Fruit fly (Drosophila melanogaster): Measurements from ENCODE around the gene CG1394.

Gene CG1394

dm6 chrX:11154511-11155197 lies 15.8 kb downstream of the CG1394 start (continued):
- TF ChIP-seq CG18764 (GFP tag; optimal IDR thresholded peaks at IDR 0.05): no peak
- TF ChIP-seq CG12071 (GFP tag; optimal IDR thresholded peaks at IDR 0.05): no peak
- no peak for TF ChIP-seq gfzf (GFP tag; optimal IDR thresholded peaks at IDR 0.05)
- TF ChIP-seq Dad (GFP tag; optimal IDR thresholded peaks at IDR 0.05): no peak
- no peak for TF ChIP-seq grau (tag; optimal IDR thresholded peaks at IDR 0.05)
- no peak for TF ChIP-seq hkb (optimal IDR thresholded peaks at IDR 0.05)
- no peak for TF ChIP-seq hkb (GFP tag; IDR thresholded peaks at IDR 0.05)
- no peak for TF ChIP-seq disco-r (GFP tag; optimal IDR thresholded peaks at IDR 0.05)
- peak; percentile 27; the same call in 1 of the 2 replicates for TF ChIP-seq crol (GFP tag; IDR thresholded peaks at IDR 0.05)
- TF ChIP-seq CG6765 (GFP tag; optimal IDR thresholded peaks at IDR 0.05): no peak
- TF ChIP-seq CoRest (tag; optimal IDR thresholded peaks at IDR 0.05): no peak
- TF ChIP-seq Doc2 (GFP tag; IDR thresholded peaks at IDR 0.05): no peak
- no peak for TF ChIP-seq CG7987 (GFP tag; optimal IDR thresholded peaks at IDR 0.05)
- TF ChIP-seq CG12155 (GFP tag; optimal IDR thresholded peaks at IDR 0.05): no peak
- TF ChIP-seq sisA (GFP tag; IDR thresholded peaks at IDR 0.05): no peak
- no peak for TF ChIP-seq btn (GFP tag; optimal IDR thresholded peaks at IDR 0.05)
- TF ChIP-seq vfl (GFP tag; optimal IDR thresholded peaks at IDR 0.05): no peak
- no peak for TF ChIP-seq CG1792 (GFP tag; optimal IDR thresholded peaks at IDR 0.05)
- no peak for TF ChIP-seq emc (GFP tag; optimal IDR thresholded peaks at IDR 0.05)
- TF ChIP-seq Eip74EF (GFP tag; optimal IDR thresholded peaks at IDR 0.05): no peak
- TF ChIP-seq grn (GFP tag; optimal IDR thresholded peaks at IDR 0.05): no peak
- no peak for TF ChIP-seq CG31388 (GFP tag; optimal IDR thresholded peaks at IDR 0.05)
- TF ChIP-seq Meics (GFP tag; optimal IDR thresholded peaks at IDR 0.05): no peak
- no peak for TF ChIP-seq Dp (GFP tag; optimal IDR thresholded peaks at IDR 0.05)
- TF ChIP-seq Antp (GFP tag; optimal IDR thresholded peaks at IDR 0.05): no peak
- TF ChIP-seq dimm (GFP tag; IDR thresholded peaks at IDR 0.05): no peak
- TF ChIP-seq az2 (GFP tag; optimal IDR thresholded peaks at IDR 0.05): no peak
- TF ChIP-seq CG1602 (GFP tag; optimal IDR thresholded peaks at IDR 0.05): no peak
- peak; percentile 44 for TF ChIP-seq Jarid2 (GFP tag; optimal IDR thresholded peaks at IDR 0.05)
- no peak for TF ChIP-seq CG6254 (GFP tag; optimal IDR thresholded peaks at IDR 0.05)
- TF ChIP-seq BEAF-32 (GFP tag; optimal IDR thresholded peaks at IDR 0.05): no peak
- TF ChIP-seq Awh (GFP tag; IDR thresholded peaks at IDR 0.05): no peak
- peak in 1 of 2 experiments; percentile 71 for TF ChIP-seq tll (GFP tag; optimal IDR thresholded peaks at IDR 0.05)
- no peak for TF ChIP-seq CG9932 (GFP tag; IDR thresholded peaks at IDR 0.05)
- peak; percentile 79 to 86 for TF ChIP-seq Trl (optimal IDR thresholded peaks at IDR 0.05)
- TF ChIP-seq Trl (GFP tag; optimal IDR thresholded peaks at IDR 0.05): no peak
- peak; percentile 25 for TF ChIP-seq cg (GFP tag; optimal IDR thresholded peaks at IDR 0.05)
- TF ChIP-seq CG6272 (GFP tag; IDR thresholded peaks at IDR 0.05): no peak
- TF ChIP-seq CG6689 (GFP tag; IDR thresholded peaks at IDR 0.05): no peak
- TF ChIP-seq CG10147 (GFP tag; optimal IDR thresholded peaks at IDR 0.05): no peak
- no peak for TF ChIP-seq danr (GFP tag; IDR thresholded peaks at IDR 0.05)
- TF ChIP-seq cas (GFP tag; IDR thresholded peaks at IDR 0.05): no peak
- TF ChIP-seq da (GFP tag; optimal IDR thresholded peaks at IDR 0.05): no peak
- no peak for TF ChIP-seq CG10274 (GFP tag; optimal IDR thresholded peaks at IDR 0.05)
- no peak for TF ChIP-seq Ets97D (GFP tag; optimal IDR thresholded peaks at IDR 0.05)
- TF ChIP-seq nerfin-2 (GFP tag; IDR thresholded peaks at IDR 0.05; ENCODE audit: partially characterized antibody): no peak
- no peak for TF ChIP-seq HLH4C (GFP tag; IDR thresholded peaks at IDR 0.05; ENCODE audit: partially characterized antibody)
- TF ChIP-seq ash1 (GFP tag; optimal IDR thresholded peaks at IDR 0.05): no peak
- TF ChIP-seq CG30020 (tag; optimal IDR thresholded peaks at IDR 0.05): no peak
- TF ChIP-seq bigmax (GFP tag; optimal IDR thresholded peaks at IDR 0.05): no peak
- no peak for TF ChIP-seq sens-2 (GFP tag; IDR thresholded peaks at IDR 0.05)
